Worm (Caenorhabditis elegans) whole organism, L1 larva: ENCODE measurements around the gene srbc-21.

Experiments used
- nhr-28 ChIP-seq: fragments of 150-350 bp; optimal IDR thresholded peaks from 2 replicates; lab custom pipeline; 2014; ENCODE audit warnings: missing biosample characterization, missing genetic modification characterization
- unc-62 ChIP-seq: fragments of 150-350 bp; optimal IDR thresholded peaks from 2 replicates; lab custom pipeline; 2014; ENCODE audit warnings: missing biosample characterization, missing genetic modification reagents, missing genetic modification characterization

- no peak for TF ChIP-seq unc-62 (GFP tag; lab: Kevin White, UChicago)
- TF ChIP-seq nhr-28 (tag; lab: Kevin White, UChicago), result no peak
Observed at ce11 chrV:2109295-2109694, 46.0 kb upstream of the srbc-21 start, which contains the start of gene ckb-4.
